Worm (Caenorhabditis elegans) whole organism, L2 larva: ENCODE data around the gene C28D4.7.

Experiments used
- egl-27 ChIP-seq: sonication (generic microtip); optimal IDR thresholded peaks from 3 replicates; lab custom pipeline; 2017; ENCODE audit warnings: missing biosample characterization, missing genetic modification reagents, missing genetic modification characterization
- nhr-11 ChIP-seq: fragments of 150-350 bp; optimal IDR thresholded peaks from 2 replicates; lab custom pipeline; 2014; ENCODE audit warnings: missing biosample characterization, missing genetic modification characterization
- nhr-237 ChIP-seq: fragments of 150-350 bp; optimal IDR thresholded peaks from 2 replicates; lab custom pipeline; 2014; ENCODE audit warnings: missing biosample characterization, missing genetic modification characterization
- nhr-25 ChIP-seq: fragments of 150-350 bp; sonication (generic microtip); optimal IDR thresholded peaks from 3 replicates; lab custom pipeline; 2014; ENCODE audit warnings: missing biosample characterization, missing genetic modification characterization
- ztf-1 ChIP-seq: fragments of 200-800 bp; sonication (Bioruptor generic); conservative IDR thresholded peaks from 2 replicates; pipeline ENCODE4 v1.3.6; 2022; ENCODE audit warnings: missing genetic modification characterization, missing compliant biosample characterization

- no peak for TF ChIP-seq nhr-11
- TF ChIP-seq nhr-25 = no peak
- no peak for TF ChIP-seq ztf-1 (GFP tag; lab: Robert Waterston, UW)
- no peak for TF ChIP-seq nhr-237 (tag; lab: Kevin White, UChicago)
- TF ChIP-seq egl-27 (tag; lab: Kevin White, UChicago) = no peak
These were observed 5.7 kb downstream of the C28D4.7 start, which contains the start of gene cka-1 for ce11 chrIV:9737204-9737790.
